Worm (Caenorhabditis elegans) whole organism, L3 larva: ENCODE data around the gene lmtr-5.

Source experiments
- R02D3.7 ChIP-seq: fragments of 150-350 bp; optimal IDR thresholded peaks from 2 replicates; lab custom pipeline; 2014; ENCODE audit warnings: missing biosample characterization, missing genetic modification characterization
- ZK546.5 ChIP-seq: sonication (generic microtip); optimal IDR thresholded peaks from 2 replicates; lab custom pipeline; 2017; ENCODE audit warnings: missing biosample characterization, missing genetic modification characterization
- elt-2 ChIP-seq: sonication (generic microtip); optimal IDR thresholded peaks from 2 replicates; lab custom pipeline; 2016; ENCODE audit warnings: missing genetic modification reagents, mild to moderate bottlenecking, missing genetic modification characterization, missing compliant biosample characterization
- fkh-10 ChIP-seq: sonication (generic microtip); optimal IDR thresholded peaks from 2 replicates; lab custom pipeline; 2017; ENCODE audit warnings: missing biosample characterization, missing genetic modification reagents, missing genetic modification characterization
- jun-1 ChIP-seq: fragments of 150-350 bp; optimal IDR thresholded peaks from 2 replicates; lab custom pipeline; 2014; ENCODE audit warnings: missing biosample characterization, missing genetic modification reagents, missing genetic modification characterization
- lin-15B ChIP-seq: fragments of 150-350 bp; optimal IDR thresholded peaks from 2 replicates; lab custom pipeline; 2014; ENCODE audit warnings: missing biosample characterization, missing genetic modification characterization
- nfya-1 ChIP-seq: sonication (generic microtip); optimal IDR thresholded peaks from 2 replicates; lab custom pipeline; 2017; ENCODE audit warnings: missing genetic modification characterization, mild to moderate bottlenecking, missing compliant biosample characterization, antibody characterized with exemption, moderate library complexity; ENCODE audit not compliant: insufficient read depth
- nhr-12 ChIP-seq: fragments of 150-350 bp; optimal IDR thresholded peaks from 2 replicates; lab custom pipeline; 2014; ENCODE audit warnings: missing biosample characterization, missing genetic modification characterization
- nhr-28 ChIP-seq: fragments of 150-350 bp; optimal IDR thresholded peaks from 2 replicates; lab custom pipeline; 2014; ENCODE audit warnings: missing biosample characterization, missing genetic modification characterization
- nhr-76 ChIP-seq: fragments of 150-350 bp; sonication (generic microtip); optimal IDR thresholded peaks from 5 replicates; lab custom pipeline; 2014; ENCODE audit warnings: missing biosample characterization, missing genetic modification characterization
- nhr-77 ChIP-seq: fragments of 150-350 bp; optimal IDR thresholded peaks from 2 replicates; lab custom pipeline; 2014; ENCODE audit warnings: missing biosample characterization, missing genetic modification characterization
- tbx-2 ChIP-seq: sonication (generic microtip); optimal IDR thresholded peaks from 2 replicates; lab custom pipeline; 2016; ENCODE audit warnings: mild to moderate bottlenecking, missing genetic modification characterization, missing compliant biosample characterization
- ztf-11 ChIP-seq: fragments of 150-350 bp; optimal IDR thresholded peaks from 2 replicates; lab custom pipeline; 2014; ENCODE audit warnings: missing biosample characterization, missing genetic modification characterization

- TF ChIP-seq lin-15B (no peak), ZK546.5 (tag; lab: Kevin White, UChicago) (no peak), tbx-2 (tag; lab: Kevin White, UChicago) (no peak), jun-1 (tag; lab: Kevin White, UChicago) (no peak), nhr-28 (no peak), nhr-76 (no peak), R02D3.7 (tag; lab: Kevin White, UChicago) (no peak), fkh-10 (GFP tag; lab: Kevin White, UChicago) (no peak), elt-2 (no peak), nhr-77 (tag; lab: Kevin White, UChicago) (no peak), ztf-11 (no peak), nfya-1 (tag; lab: Kevin White, UChicago) (no peak), nhr-12 (no peak)
Observed at ce11 chrIII:3198307-3198706, 14.8 kb downstream of the lmtr-5 start, which contains the start of gene R148.7.
